Worm (Caenorhabditis elegans): Measurements from ENCODE around the gene C12D12.3.

DNA sequence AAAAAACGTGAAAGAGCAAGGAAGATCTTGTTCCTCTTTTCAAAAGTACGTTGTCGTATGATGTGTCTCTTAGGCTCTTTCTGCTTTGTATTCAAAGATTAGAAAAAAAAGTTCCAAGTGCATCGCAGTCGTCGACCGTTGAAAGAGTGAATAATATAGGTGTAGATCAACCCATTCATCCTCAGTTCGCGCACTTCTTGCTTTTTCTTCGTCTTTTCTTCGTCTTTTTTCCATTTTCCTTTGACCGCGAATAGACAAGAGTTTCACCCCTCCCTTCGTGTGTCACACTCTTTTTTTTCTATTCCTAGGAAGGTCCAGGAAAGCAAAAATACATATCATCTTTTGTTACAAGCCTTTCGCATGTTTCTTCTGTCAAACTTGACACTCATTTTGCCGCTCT is 37.6 kb downstream of the C12D12.3 start:
- TF ChIP-seq lin-39 (tag; optimal IDR thresholded peaks at IDR 0.05), result no peak
- TF ChIP-seq ceh-28 (tag; optimal IDR thresholded peaks at IDR 0.05), result no peak
- no peak for TF ChIP-seq snpc-4 (tag; optimal IDR thresholded peaks at IDR 0.05)

Data from whole organism, L3 larva.